Fruit fly (Drosophila melanogaster): ENCODE results near the gene CG11381.

Gene CG11381

DNA sequence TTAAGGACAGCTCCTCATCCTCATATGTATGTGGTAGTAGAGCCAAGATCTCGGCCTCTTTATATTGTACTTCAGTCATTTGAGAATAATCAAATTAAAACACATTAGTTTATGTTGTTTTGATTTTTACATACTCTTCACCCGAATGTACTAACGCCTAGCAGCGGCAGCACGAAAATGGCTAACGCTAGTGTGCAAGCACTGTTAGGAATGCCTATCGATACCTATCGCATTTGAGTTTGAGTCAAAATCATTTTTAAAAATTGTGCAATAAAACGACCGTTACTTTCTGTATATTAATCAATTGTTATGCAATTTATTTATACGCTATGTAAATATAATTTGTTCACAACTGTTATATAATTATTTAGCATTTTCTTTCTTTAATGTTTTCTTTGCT lies 11.4 kb downstream of the CG11381 start, which contains the start of gene CG11398 (continued):
- TF ChIP-seq Ssrp (tag; optimal IDR thresholded peaks at IDR 0.05) (no peak), CG18599 (GFP tag; optimal IDR thresholded peaks at IDR 0.05) (no peak), fd102C (GFP tag; optimal IDR thresholded peaks at IDR 0.05) (no peak), CG4820 (GFP tag; optimal IDR thresholded peaks at IDR 0.05) (no peak), grn (GFP tag; optimal IDR thresholded peaks at IDR 0.05) (no peak), run (tag; optimal IDR thresholded peaks at IDR 0.05) (no peak), Sry-β (GFP tag; optimal IDR thresholded peaks at IDR 0.05) (no peak), CG3726 (GFP tag; IDR thresholded peaks at IDR 0.05) (no peak), nmo (GFP tag; optimal IDR thresholded peaks at IDR 0.05) (peak; percentile 22), MESR4 (GFP tag; optimal IDR thresholded peaks at IDR 0.05) (peak; percentile 17), CG3281 (GFP tag; optimal IDR thresholded peaks at IDR 0.05) (no peak), corto (GFP tag; optimal IDR thresholded peaks at IDR 0.05) (no peak), Sry-δ (GFP tag; optimal IDR thresholded peaks at IDR 0.05) (peak; percentile 82), CTCF (GFP tag; optimal IDR thresholded peaks at IDR 0.05) (peak; percentile 45), Atf-2 (GFP tag; optimal IDR thresholded peaks at IDR 0.05) (no peak), bsh (GFP tag; optimal IDR thresholded peaks at IDR 0.05) (no peak), CG14860 (GFP tag; IDR thresholded peaks at IDR 0.05; ENCODE audit: partially characterized antibody) (peak; percentile 62; the same call in 2 of the 3 replicates), CG5245 (GFP tag; optimal IDR thresholded peaks at IDR 0.05) (no peak), kah (GFP tag; optimal IDR thresholded peaks at IDR 0.05) (no peak), CG7372 (GFP tag; IDR thresholded peaks at IDR 0.05) (no peak), CG12104 (GFP tag; optimal IDR thresholded peaks at IDR 0.05) (no peak), crc (GFP tag; optimal IDR thresholded peaks at IDR 0.05) (no peak), CG34224 (GFP tag; IDR thresholded peaks at IDR 0.05; ENCODE audit: partially characterized antibody) (peak; percentile 73), CG7745 (tag; optimal IDR thresholded peaks at IDR 0.05) (no peak), dmrt11E (tag; optimal IDR thresholded peaks at IDR 0.05) (no peak), bowl (GFP tag; IDR thresholded peaks at IDR 0.05) (no peak), CG6689 (GFP tag; IDR thresholded peaks at IDR 0.05) (no peak), rib (GFP tag; IDR thresholded peaks at IDR 0.05) (no peak), slbo (GFP tag; IDR thresholded peaks at IDR 0.05) (peak; percentile 21; the same call in 1 of the 2 replicates), pfk (GFP tag; optimal IDR thresholded peaks at IDR 0.05) (no peak), CG18262 (tag; optimal IDR thresholded peaks at IDR 0.05) (no peak), Stat92E (GFP tag; optimal IDR thresholded peaks at IDR 0.05) (no peak), Lhr (GFP tag; optimal IDR thresholded peaks at IDR 0.05) (peak; percentile 18), otp (GFP tag; IDR thresholded peaks at IDR 0.05) (no peak), Chrac-16 (GFP tag; optimal IDR thresholded peaks at IDR 0.05) (no peak), Hand (GFP tag; optimal IDR thresholded peaks at IDR 0.05) (no peak), CG15601 (tag; optimal IDR thresholded peaks at IDR 0.05) (no peak), Dbx (GFP tag; IDR thresholded peaks at IDR 0.05) (no peak), odd (GFP tag; optimal IDR thresholded peaks at IDR 0.05) (no peak), CG16813 (GFP tag; IDR thresholded peaks at IDR 0.05; ENCODE audit: partially characterized antibody) (peak; percentile 83), scrt (GFP tag; optimal IDR thresholded peaks at IDR 0.05) (no peak), Side (GFP tag; optimal IDR thresholded peaks at IDR 0.05) (no peak), CG12744 (GFP tag; optimal IDR thresholded peaks at IDR 0.05) (no peak), Hsf (GFP tag; optimal IDR thresholded peaks at IDR 0.05) (no peak), cwo (GFP tag; optimal IDR thresholded peaks at IDR 0.05) (no peak), Jarid2 (GFP tag; optimal IDR thresholded peaks at IDR 0.05) (no peak), gce (GFP tag; IDR thresholded peaks at IDR 0.05) (no peak), CG12236 (GFP tag; optimal IDR thresholded peaks at IDR 0.05) (no peak), CG11093 (GFP tag; IDR thresholded peaks at IDR 0.05) (no peak), Meics (GFP tag; optimal IDR thresholded peaks at IDR 0.05) (no peak), Dad (GFP tag; optimal IDR thresholded peaks at IDR 0.05) (no peak)
